Worm (Caenorhabditis elegans): ENCODE results near the gene nlp-7.

nlp-7 gene

DNA sequence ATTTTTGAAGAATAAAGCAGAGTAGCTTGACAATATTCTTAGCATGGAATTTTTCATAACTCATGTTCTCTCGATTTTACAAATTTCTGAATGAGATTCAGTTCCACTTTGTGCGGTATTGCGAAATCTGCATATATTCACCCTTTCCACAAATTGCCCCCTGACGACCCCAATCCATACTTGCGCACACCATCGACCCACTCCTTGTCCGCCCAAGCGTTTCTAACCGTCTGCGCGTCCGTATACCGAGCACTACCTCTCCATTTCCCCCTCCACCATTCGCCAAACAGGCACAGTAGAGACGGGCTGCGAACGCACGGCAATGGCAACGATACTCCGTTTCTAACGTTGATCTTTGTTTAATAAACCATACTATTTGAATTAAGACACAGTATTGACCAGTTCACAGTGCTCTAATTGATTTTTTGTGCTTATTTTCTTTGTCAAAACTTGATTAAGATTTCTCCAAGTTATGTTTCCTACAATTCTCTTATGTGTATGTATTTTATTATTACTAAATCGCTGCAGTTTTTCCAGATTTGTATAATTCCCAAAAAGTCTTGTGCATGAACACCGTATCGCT is 36.3 kb upstream of the nlp-7 start, which contains the start of gene utx-1 (continued):
- TF ChIP-seq aly-2 (tag; optimal IDR thresholded peaks at IDR 0.05) = no peak
- TF ChIP-seq cey-2 (tag; optimal IDR thresholded peaks at IDR 0.05; ENCODE audit: borderline replicate concordance, insufficient read depth) = no peak
- no peak for TF ChIP-seq ctbp-1 (GFP tag; IDR thresholded peaks at IDR 0.05)
- TF ChIP-seq hlh-30 (tag; optimal IDR thresholded peaks at IDR 0.05; ENCODE audit: insufficient read depth) = peak; percentile 30
- no peak for TF ChIP-seq nhr-25 (tag; optimal IDR thresholded peaks at IDR 0.05; ENCODE audit: borderline replicate concordance, insufficient read depth)
- no peak for TF ChIP-seq dmd-8 (GFP tag; IDR thresholded peaks at IDR 0.05)
- peak; percentile 7 for TF ChIP-seq hlh-11 (tag; optimal IDR thresholded peaks at IDR 0.05)
- no peak for TF ChIP-seq spr-1 (tag; optimal IDR thresholded peaks at IDR 0.05)
- peak; percentile 27 for TF ChIP-seq F37D6.2 (tag; optimal IDR thresholded peaks at IDR 0.05)
- TF ChIP-seq tra-1 (GFP tag; IDR thresholded peaks at IDR 0.05) = no peak
- TF ChIP-seq ceh-28 (tag; optimal IDR thresholded peaks at IDR 0.05) = no peak
- peak; percentile 31 for TF ChIP-seq nhr-102 (tag; optimal IDR thresholded peaks at IDR 0.05)
- no peak for TF ChIP-seq F44E2.7 (GFP tag; IDR thresholded peaks at IDR 0.05)
- TF ChIP-seq Y48G9A.11 (GFP tag; IDR thresholded peaks at IDR 0.05) = no peak
- TF ChIP-seq sdz-12 (GFP tag; optimal IDR thresholded peaks at IDR 0.05) = no peak
- TF ChIP-seq ceh-44 (GFP tag; IDR thresholded peaks at IDR 0.05) = no peak
- TF ChIP-seq dpl-1 (GFP tag; optimal IDR thresholded peaks at IDR 0.05) = no peak
- peak; percentile 31 for TF ChIP-seq mep-1 (tag; optimal IDR thresholded peaks at IDR 0.05)
- TF ChIP-seq hif-1 (tag; optimal IDR thresholded peaks at IDR 0.05) = peak in 1 of 2 experiments; percentile 21
- TF ChIP-seq lim-7 (GFP tag; IDR thresholded peaks at IDR 0.05) = no peak
- TF ChIP-seq dmd-6 (GFP tag; IDR thresholded peaks at IDR 0.05) = no peak
- TF ChIP-seq madf-5 (GFP tag; IDR thresholded peaks at IDR 0.05) = no peak
- TF ChIP-seq zip-11 (GFP tag; IDR thresholded peaks at IDR 0.05) = no peak
- no peak for TF ChIP-seq nhr-77 (tag; optimal IDR thresholded peaks at IDR 0.05)
- no peak for TF ChIP-seq pqm-1 (tag; optimal IDR thresholded peaks at IDR 0.05)
- peak; percentile 55 for TF ChIP-seq rbr-2 (tag; optimal IDR thresholded peaks at IDR 0.05)
- no peak for TF ChIP-seq lin-15B (tag; optimal IDR thresholded peaks at IDR 0.05)
- TF ChIP-seq egl-43 (GFP tag; IDR thresholded peaks at IDR 0.05) = 0 out of 2 replicates have a peak, but pooled peaks have one; percentile 8
- TF ChIP-seq lin-29 (GFP tag; IDR thresholded peaks at IDR 0.05) = peak; percentile 17; the same call in 1 of the 2 replicates
- TF ChIP-seq nhr-11 (tag; optimal IDR thresholded peaks at IDR 0.05) = no peak
- TF ChIP-seq lsy-2 (tag; optimal IDR thresholded peaks at IDR 0.05) = peak in 1 of 2 experiments; percentile 10
- no peak for TF ChIP-seq unc-130 (GFP tag; optimal IDR thresholded peaks at IDR 0.05)
- TF ChIP-seq F49E8.2 (tag; optimal IDR thresholded peaks at IDR 0.05; ENCODE audit: borderline replicate concordance) = no peak
- TF ChIP-seq hmg-1.1 (GFP tag; IDR thresholded peaks at IDR 0.05) = 0 out of 2 replicates have a peak, but pooled peaks have one; percentile 42
- TF ChIP-seq nhr-76 (tag; optimal IDR thresholded peaks at IDR 0.05) = no peak
- no peak for TF ChIP-seq daf-19 (GFP tag; conservative IDR thresholded peaks at IDR 0.05)
- no peak for TF ChIP-seq D1046.2 (GFP tag; IDR thresholded peaks at IDR 0.05)
- peak; percentile 69 for TF ChIP-seq mes-2 (tag; optimal IDR thresholded peaks at IDR 0.05; ENCODE audit: poor library complexity, severe bottlenecking)
- peak; percentile 77 for TF ChIP-seq aha-1 (tag)
- TF ChIP-seq php-3 (GFP tag; IDR thresholded peaks at IDR 0.05) = no peak
- TF ChIP-seq ces-1 (GFP tag; optimal IDR thresholded peaks at IDR 0.05) = no peak
- no peak for TF ChIP-seq ceh-62 (tag; optimal IDR thresholded peaks at IDR 0.05)
- TF ChIP-seq vab-7 (GFP tag; IDR thresholded peaks at IDR 0.05) = no peak
- TF ChIP-seq arid-1 (GFP tag; conservative IDR thresholded peaks at IDR 0.05) = no peak
- no peak for TF ChIP-seq attf-4 (tag; optimal IDR thresholded peaks at IDR 0.05)
- TF ChIP-seq fos-1 (tag; optimal IDR thresholded peaks at IDR 0.05) = no peak
- TF ChIP-seq pha-4 (GFP tag; IDR thresholded peaks at IDR 0.05) = no peak
- TF ChIP-seq pha-4 (tag; optimal IDR thresholded peaks at IDR 0.05) = no peak
- TF ChIP-seq ceh-32 (tag; optimal IDR thresholded peaks at IDR 0.05; ENCODE audit: poor library complexity) = no peak
- no peak for TF ChIP-seq nhr-42 (GFP tag; IDR thresholded peaks at IDR 0.05)
